Comparison of ENCODE assay signal across 3 worm cellular contexts in the genomic region with DNA sequence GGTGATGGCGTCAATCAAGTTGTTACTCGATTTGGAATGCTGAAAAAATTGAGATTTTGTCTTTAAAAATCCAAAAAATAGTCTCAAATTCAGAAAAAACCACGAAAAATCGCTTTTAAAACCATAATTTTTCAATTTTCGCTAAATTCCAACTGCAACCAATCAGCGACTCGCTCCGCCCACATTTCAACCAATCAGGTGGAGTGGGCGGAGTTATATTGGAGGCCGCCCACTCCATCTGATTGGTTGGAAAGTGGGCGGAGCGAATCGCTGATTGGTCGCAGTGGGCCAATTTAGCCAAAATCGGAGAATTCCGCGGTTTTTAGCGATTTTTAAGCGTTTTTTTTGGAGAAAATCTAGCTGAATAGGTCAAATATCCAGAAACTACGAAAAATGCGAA.
TF ChIP-seq lines count a peak whose summit lies in the region.

No protein-coding gene starts in this region.

TF ChIP-seq in whole organism, L3 larva, 47 proteins besides CTCF, POLR2A, EP300 and RAD21:
- TF ChIP-seq nfya-1 (tag; optimal IDR thresholded peaks at IDR 0.05; lab: Kevin White, UChicago; ENCODE audit: insufficient read depth) = peak; percentile 98
- TF ChIP-seq elt-2 (tag; optimal IDR thresholded peaks at IDR 0.05; lab: Kevin White, UChicago) = no peak

TF ChIP-seq in whole organism, late embryonic, 69 proteins besides CTCF, POLR2A, EP300 and RAD21:
- TF ChIP-seq nfya-1 (tag; optimal IDR thresholded peaks at IDR 0.05; lab: Kevin White, UChicago) (peak; percentile 98), hlh-15 (tag; optimal IDR thresholded peaks at IDR 0.05; lab: Kevin White, UChicago) (no peak)

TF ChIP-seq in whole organism, young adult, 124 proteins besides CTCF, POLR2A, EP300 and RAD21:
- TF ChIP-seq C06A6.2 (GFP tag; conservative IDR thresholded peaks at IDR 0.05; lab: Robert Waterston, UW) = no peak
- TF ChIP-seq nhr-27 (tag; optimal IDR thresholded peaks at IDR 0.05; lab: Kevin White, UChicago) = no peak
- TF ChIP-seq sptf-2 (GFP tag; optimal IDR thresholded peaks at IDR 0.05; lab: Kevin White, UChicago) = no peak
- TF ChIP-seq D2030.7 (GFP tag; IDR thresholded peaks at IDR 0.05; lab: Robert Waterston, UW) = no peak
- TF ChIP-seq pbrm-1 (GFP tag; IDR thresholded peaks at IDR 0.05; lab: Robert Waterston, UW) = no peak
- TF ChIP-seq C17E4.6 (GFP tag; IDR thresholded peaks at IDR 0.05; lab: Robert Waterston, UW) = no peak
- peak; percentile 41; the same call in 1 of the 2 replicates for TF ChIP-seq nfyb-1 (GFP tag; IDR thresholded peaks at IDR 0.05; lab: Robert Waterston, UW)
TF ChIP-seq in whole organism, young adult: peak in this region for 1.
